Fruit fly (Drosophila melanogaster) whole organism, larva: ENCODE results near the gene CG8119.

ENCODE experiments used
- noc ChIP-seq: fragments of 200-800 bp; sonication (Bioruptor generic); optimal IDR thresholded peaks from 3 replicates; lab custom pipeline; 2019; ENCODE audit warnings: missing biosample characterization, mild to moderate bottlenecking, missing genetic modification characterization, moderate library complexity

The CG8119 gene

DNA sequence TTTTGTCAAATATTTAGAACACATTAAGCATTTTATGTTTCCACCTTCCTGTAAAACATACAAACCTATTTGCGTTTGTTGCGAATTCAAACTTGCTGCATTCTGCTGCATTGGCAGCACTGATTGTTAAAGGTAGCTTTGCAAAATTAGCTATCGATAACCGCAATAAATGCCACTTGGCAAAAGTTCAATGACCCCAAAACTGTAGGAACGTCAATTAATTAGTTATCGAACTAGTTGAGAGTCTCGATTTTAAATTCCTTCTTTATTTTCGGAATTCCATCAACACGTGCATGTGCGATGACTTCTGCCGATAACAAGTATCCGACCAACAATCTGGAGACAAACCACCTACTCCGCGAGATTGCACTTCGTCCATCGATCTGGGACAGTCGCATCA is at the start of gene CG8119:
Gene CG8119, plus strand, starts transcription at position 301 of the 400 bp plus-strand sequence.
- no peak for TF ChIP-seq noc (tag; lab: Kevin White, UChicago)

DNA sequence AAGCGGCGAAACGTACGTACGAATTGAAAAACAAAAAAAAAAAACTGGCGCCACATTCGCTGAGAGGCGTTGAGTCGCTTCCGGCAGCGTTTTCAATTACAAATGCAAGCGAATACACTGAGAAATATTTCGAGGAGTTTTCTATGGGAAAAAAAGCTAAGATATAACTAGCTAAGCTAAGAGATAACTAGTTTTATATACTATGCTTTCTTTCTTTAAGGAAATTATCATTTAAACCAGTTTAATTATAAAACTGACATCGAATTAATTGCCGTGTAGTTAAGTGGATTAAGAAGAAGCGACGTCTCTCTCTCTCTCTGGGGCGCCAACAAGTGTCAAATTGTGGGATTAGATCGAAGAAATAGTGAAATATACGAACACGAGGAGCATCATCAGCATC is 47.0 kb upstream of the CG8119 start:
- peak; percentile 66 for TF ChIP-seq noc (tag; lab: Kevin White, UChicago)

DNA sequence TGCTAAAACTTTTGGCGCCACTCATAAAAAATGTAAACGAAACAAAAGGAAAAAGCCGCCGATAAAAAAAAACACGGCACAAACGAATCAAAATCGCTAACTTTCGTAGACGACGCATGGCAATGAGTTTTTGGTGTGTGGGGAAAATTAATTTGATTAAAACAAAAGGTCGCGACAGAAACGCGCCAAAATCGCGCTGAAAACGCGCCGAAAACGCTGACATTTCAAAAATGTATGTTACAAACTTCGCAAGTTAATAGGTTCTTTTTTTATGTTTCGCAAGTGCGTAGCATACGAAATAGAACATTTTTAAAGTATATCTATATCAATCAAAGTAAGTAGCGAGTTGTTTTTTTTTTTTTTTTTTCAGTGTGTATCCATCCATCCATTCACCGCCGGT is 46.4 kb upstream of the CG8119 start:
- no peak for TF ChIP-seq noc (tag; lab: Kevin White, UChicago)

- TF ChIP-seq noc (tag; lab: Kevin White, UChicago) = no peak
Measured at dm6 chrX:15616532-15616931, 45.9 kb upstream of the CG8119 start.

DNA sequence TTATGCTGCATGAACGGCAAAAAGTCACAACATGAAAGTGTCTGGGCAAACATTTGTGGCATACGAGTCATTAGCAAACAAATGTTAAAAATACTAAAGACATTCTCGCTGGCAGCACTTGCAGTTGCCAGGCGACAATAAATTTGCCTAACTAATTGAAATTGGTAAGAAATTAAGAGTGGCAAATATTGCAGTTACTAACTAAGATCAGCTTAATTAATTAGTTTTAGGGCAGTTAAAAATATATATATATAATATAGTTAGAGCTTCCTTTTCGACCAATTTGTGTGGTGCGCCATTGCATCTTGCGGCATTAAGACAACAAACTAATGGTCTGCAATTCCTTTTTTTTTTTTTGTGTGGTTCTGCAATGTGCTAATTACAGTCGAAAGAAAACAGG is 44.5 kb upstream of the CG8119 start:
- TF ChIP-seq noc (tag; lab: Kevin White, UChicago) = no peak

- TF ChIP-seq noc (tag; lab: Kevin White, UChicago) = peak; percentile 70
Measured at dm6 chrX:15618953-15619630, 43.3 kb upstream of the CG8119 start.

- TF ChIP-seq noc (tag; lab: Kevin White, UChicago) = no peak
Measured at dm6 chrX:15619631-15619960, 42.8 kb upstream of the CG8119 start.

DNA sequence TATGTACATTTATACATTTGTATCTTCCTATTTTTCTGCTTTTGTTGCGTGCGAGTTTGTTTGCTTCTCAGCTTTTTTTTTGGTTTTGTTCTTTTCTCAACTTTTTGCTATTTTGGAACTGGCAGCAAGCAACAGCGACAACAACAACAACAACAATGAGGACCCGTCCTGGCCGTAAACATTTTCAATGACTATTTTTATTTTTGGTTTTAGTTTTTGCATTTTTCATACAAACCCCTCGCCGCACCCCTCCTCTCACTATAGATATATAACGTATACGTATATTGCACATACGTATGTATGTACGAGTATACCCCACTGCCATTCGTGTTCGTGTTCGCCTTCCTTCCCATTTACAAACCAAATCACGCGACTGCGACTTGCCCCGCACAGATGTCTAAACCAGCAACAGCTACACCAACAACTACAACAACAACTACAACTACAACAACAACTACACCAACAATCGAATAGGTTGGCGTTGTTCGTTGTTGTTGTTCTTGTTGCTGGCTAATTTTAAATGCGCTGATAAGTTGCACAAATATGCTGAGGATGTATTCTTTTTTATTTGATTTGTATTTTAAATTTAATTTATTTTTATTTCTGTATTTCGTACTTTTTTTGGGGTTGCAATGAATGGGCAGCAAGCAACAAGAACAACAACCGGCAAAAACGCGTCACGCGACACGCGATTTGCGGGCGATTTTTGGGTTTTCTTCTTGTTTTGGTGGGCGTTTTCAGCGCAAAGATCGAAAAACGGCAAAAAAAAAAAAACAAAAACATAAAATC is 41.8 kb upstream of the CG8119 start:
- TF ChIP-seq noc (tag; lab: Kevin White, UChicago) = no peak

DNA sequence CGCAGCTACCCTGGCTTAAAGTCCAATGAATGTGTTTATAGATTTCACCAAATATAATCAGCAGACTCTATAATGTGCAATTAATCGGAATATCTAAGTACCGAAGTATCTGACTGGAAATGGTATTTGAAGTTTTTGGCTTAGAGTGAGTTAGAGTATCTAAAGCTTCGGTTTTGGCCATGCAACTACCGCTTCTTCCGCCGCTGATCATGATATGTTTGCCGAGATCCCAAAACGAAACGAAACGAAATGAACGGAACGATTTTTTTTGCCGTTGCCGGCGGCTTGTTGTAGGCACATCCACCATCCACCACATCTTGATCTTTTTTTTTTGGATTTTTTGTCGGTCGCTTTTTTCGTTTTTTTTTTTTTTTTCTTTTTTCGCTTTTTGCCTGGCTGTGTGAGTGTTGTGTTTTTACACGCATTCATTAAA is 39.4 kb upstream of the CG8119 start:
- TF ChIP-seq noc (tag; lab: Kevin White, UChicago) = peak; percentile 63

dm6 chrX:15623809-15624208 is 38.6 kb upstream of the CG8119 start:
- no peak for TF ChIP-seq noc (tag; lab: Kevin White, UChicago)

dm6 chrX:15626279-15626678 is 36.1 kb upstream of the CG8119 start:
- TF ChIP-seq noc (tag; lab: Kevin White, UChicago) = no peak

dm6 chrX:15629962-15630361 is 32.4 kb upstream of the CG8119 start:
- TF ChIP-seq noc (tag; lab: Kevin White, UChicago) = no peak

- no peak for TF ChIP-seq noc (tag; lab: Kevin White, UChicago)
Measured at dm6 chrX:15630815-15631214, 31.6 kb upstream of the CG8119 start.

DNA sequence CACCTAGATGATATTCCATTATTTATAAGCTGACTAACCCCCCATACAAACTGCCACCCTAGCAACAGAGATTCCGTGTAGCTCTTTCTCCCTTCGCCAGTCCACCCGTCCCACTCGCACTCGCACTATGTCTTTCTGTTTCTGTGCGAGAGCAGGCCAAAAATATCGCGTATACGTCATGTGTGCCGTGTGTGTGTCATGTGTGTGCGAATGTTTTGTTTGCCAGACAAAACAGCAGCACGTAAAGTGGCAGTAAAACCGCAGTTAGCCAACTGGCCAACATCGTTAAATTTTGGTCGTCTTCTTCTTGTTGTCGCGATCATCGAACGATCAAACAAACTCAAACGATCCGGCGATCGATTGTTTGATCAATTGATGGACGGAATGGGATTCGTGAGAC is 30.9 kb upstream of the CG8119 start:
- no peak for TF ChIP-seq noc (tag; lab: Kevin White, UChicago)

DNA sequence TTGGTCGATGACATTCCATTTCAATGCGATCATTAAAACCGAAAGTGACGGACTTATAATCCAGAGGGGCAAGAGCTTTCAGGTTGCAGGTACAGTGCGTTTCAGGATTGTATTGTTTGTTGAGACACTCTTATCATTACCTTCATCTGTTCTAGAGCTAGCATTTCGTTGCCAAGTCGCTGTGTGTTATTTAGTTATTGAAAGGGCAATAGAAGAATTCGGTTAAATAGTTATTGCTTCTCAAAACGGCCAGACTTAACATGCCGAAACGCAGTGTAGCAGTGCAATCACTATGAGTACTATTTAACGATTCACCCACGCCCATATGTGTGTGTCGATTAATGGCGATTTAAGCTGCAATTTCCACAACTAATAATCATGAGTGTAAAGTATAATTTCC is 29.7 kb upstream of the CG8119 start:
- no peak for TF ChIP-seq noc (tag; lab: Kevin White, UChicago)

- no peak for TF ChIP-seq noc (tag; lab: Kevin White, UChicago)
Measured at dm6 chrX:15633313-15633727, 29.1 kb upstream of the CG8119 start, which contains the start of gene sog. sog (minus strand) TSS chrX:15633434.

DNA sequence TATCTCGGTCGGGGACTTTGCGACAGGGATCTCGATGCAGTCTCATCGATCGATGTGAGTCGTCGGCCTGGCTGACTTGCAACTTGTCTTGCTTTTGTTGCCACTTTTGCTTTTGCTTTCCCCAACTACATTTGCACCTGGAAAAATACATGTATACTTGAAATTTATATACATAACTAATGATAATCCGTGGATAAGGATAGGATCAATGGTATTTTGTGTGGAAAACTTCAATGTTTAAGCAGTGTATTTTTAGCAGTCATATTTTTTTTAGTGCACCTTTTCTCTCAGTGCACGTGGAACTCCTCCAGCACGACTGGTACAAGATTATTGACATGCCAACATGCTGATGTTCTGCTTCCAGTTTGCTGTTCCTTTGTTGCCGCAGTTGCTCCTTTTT is 23.4 kb upstream of the CG8119 start:
- TF ChIP-seq noc (tag; lab: Kevin White, UChicago) = no peak
